Worm (Caenorhabditis elegans) whole organism, mixed stage, embryonic: Measurements from ENCODE around the gene mam-7.

Experiments
- bed-3 ChIP-seq: fragments of 200-800 bp; sonication (Bioruptor generic); optimal IDR thresholded peaks from 3 replicates; lab custom pipeline; 2018; ENCODE audit warnings: mild to moderate bottlenecking, missing genetic modification characterization, moderate library complexity, missing compliant biosample characterization
- blmp-1 ChIP-seq: fragments of 150-350 bp; optimal IDR thresholded peaks from 2 replicates; lab custom pipeline; 2014; ENCODE audit warnings: missing biosample characterization, missing genetic modification characterization
- ceh-39 ChIP-seq: fragments of 150-350 bp; optimal IDR thresholded peaks from 2 replicates; lab custom pipeline; 2014; ENCODE audit warnings: missing biosample characterization, missing genetic modification characterization
- ceh-43 ChIP-seq: fragments of 200-800 bp; sonication (Bioruptor generic); optimal IDR thresholded peaks from 2 replicates; lab custom pipeline; 2018; ENCODE audit warnings: mild to moderate bottlenecking, missing genetic modification characterization, moderate library complexity, missing compliant biosample characterization
- ceh-83 ChIP-seq: fragments of 200-800 bp; sonication (Bioruptor generic); optimal IDR thresholded peaks from 2 replicates; lab custom pipeline; 2018; ENCODE audit warnings: mild to moderate bottlenecking, missing genetic modification characterization, missing compliant biosample characterization
- cnd-1 ChIP-seq: fragments of 200-800 bp; sonication (Bioruptor generic); optimal IDR thresholded peaks from 2 replicates; lab custom pipeline; 2018; ENCODE audit warnings: mild to moderate bottlenecking, missing genetic modification characterization, missing compliant biosample characterization
- drap-1 ChIP-seq: fragments of 200-800 bp; sonication (Bioruptor generic); optimal IDR thresholded peaks from 3 replicates; lab custom pipeline; 2018; ENCODE audit warnings: mild to moderate bottlenecking, missing genetic modification characterization, missing compliant biosample characterization
- elt-1 ChIP-seq: sonication (generic microtip); optimal IDR thresholded peaks from 2 replicates; lab custom pipeline; 2017; ENCODE audit warnings: missing genetic modification characterization, mild to moderate bottlenecking, missing compliant biosample characterization, antibody characterized with exemption, moderate library complexity, borderline replicate concordance; ENCODE audit not compliant: insufficient read depth
- elt-3 ChIP-seq: fragments of 150-350 bp; optimal IDR thresholded peaks from 2 replicates; lab custom pipeline; 2014; ENCODE audit warnings: missing biosample characterization, missing genetic modification characterization
- ham-2 ChIP-seq: fragments of 200-800 bp; sonication (Bioruptor generic); optimal IDR thresholded peaks from 2 replicates; lab custom pipeline; 2018; ENCODE audit warnings: mild to moderate bottlenecking, missing genetic modification characterization, missing compliant biosample characterization
- hlh-1 ChIP-seq: fragments of 150-350 bp; optimal IDR thresholded peaks from 2 replicates; lab custom pipeline; 2014; ENCODE audit warnings: missing biosample characterization, missing genetic modification reagents, missing genetic modification characterization
- lin-13 ChIP-seq: fragments of 150-350 bp; optimal IDR thresholded peaks from 2 replicates; lab custom pipeline; 2014; ENCODE audit warnings: missing biosample characterization, missing genetic modification characterization
- lin-32 ChIP-seq: fragments of 200-800 bp; sonication (Bioruptor generic); optimal IDR thresholded peaks from 2 replicates; lab custom pipeline; 2018; ENCODE audit warnings: mild to moderate bottlenecking, missing genetic modification characterization, missing compliant biosample characterization
- lsy-2 ChIP-seq: fragments of 150-350 bp; optimal IDR thresholded peaks from 2 replicates; lab custom pipeline; 2014; ENCODE audit warnings: missing biosample characterization, missing genetic modification characterization
- mab-5 ChIP-seq: fragments of 150-350 bp; optimal IDR thresholded peaks from 2 replicates; lab custom pipeline; 2014; ENCODE audit warnings: missing biosample characterization, missing genetic modification characterization
- mep-1 ChIP-seq: fragments of 150-350 bp; optimal IDR thresholded peaks from 2 replicates; lab custom pipeline; 2017; ENCODE audit warnings: missing biosample characterization, missing genetic modification reagents, missing genetic modification characterization, inconsistent platforms
- mls-2 ChIP-seq: sonication (generic microtip); optimal IDR thresholded peaks from 2 replicates; lab custom pipeline; 2016; ENCODE audit warnings: mild to moderate bottlenecking, missing genetic modification characterization, moderate library complexity, missing compliant biosample characterization
- nhr-2 ChIP-seq: fragments of 150-350 bp; optimal IDR thresholded peaks from 2 replicates; lab custom pipeline; 2014; ENCODE audit warnings: missing biosample characterization, missing genetic modification characterization
- nhr-237 ChIP-seq: fragments of 150-350 bp; optimal IDR thresholded peaks from 2 replicates; lab custom pipeline; 2014; ENCODE audit warnings: missing biosample characterization, missing genetic modification characterization
- nhr-28 ChIP-seq: fragments of 150-350 bp; optimal IDR thresholded peaks from 2 replicates; lab custom pipeline; 2014; ENCODE audit warnings: missing biosample characterization, missing genetic modification characterization
- pha-4 ChIP-seq: fragments of 150-350 bp; optimal IDR thresholded peaks from 2 replicates; lab custom pipeline; 2018; ENCODE audit warnings: missing biosample characterization, missing genetic modification reagents, missing genetic modification characterization
- sem-2 ChIP-seq: fragments of 200-800 bp; sonication (Bioruptor generic); optimal IDR thresholded peaks from 2 replicates; lab custom pipeline; 2018; ENCODE audit warnings: mild to moderate bottlenecking, missing genetic modification characterization, missing compliant biosample characterization
- snpc-4 ChIP-seq: fragments of 150-350 bp; optimal IDR thresholded peaks from 2 replicates; lab custom pipeline; 2014; ENCODE audit warnings: missing biosample characterization, missing genetic modification characterization
- sptf-1 ChIP-seq: sonication (generic microtip); optimal IDR thresholded peaks from 2 replicates; lab custom pipeline; 2017; ENCODE audit warnings: mild to moderate bottlenecking, missing genetic modification characterization, moderate library complexity, missing compliant biosample characterization
- tbx-8 ChIP-seq: fragments of 200-800 bp; sonication (Bioruptor generic); optimal IDR thresholded peaks from 2 replicates; lab custom pipeline; 2018; ENCODE audit warnings: mild to moderate bottlenecking, missing genetic modification characterization, moderate library complexity, missing compliant biosample characterization
- unc-39 ChIP-seq: fragments of 150-350 bp; optimal IDR thresholded peaks from 2 replicates; lab custom pipeline; 2014; ENCODE audit warnings: missing biosample characterization, missing genetic modification characterization
- unc-62 ChIP-seq: fragments of 150-350 bp; optimal IDR thresholded peaks from 2 replicates; lab custom pipeline; 2014; ENCODE audit warnings: missing biosample characterization, missing genetic modification reagents, missing genetic modification characterization
- zip-8 ChIP-seq: fragments of 150-350 bp; optimal IDR thresholded peaks from 2 replicates; lab custom pipeline; 2014; ENCODE audit warnings: missing biosample characterization, missing genetic modification characterization
- ztf-11 ChIP-seq: fragments of 150-350 bp; optimal IDR thresholded peaks from 2 replicates; lab custom pipeline; 2014; ENCODE audit warnings: missing biosample characterization, missing genetic modification characterization

The mam-7 gene

DNA sequence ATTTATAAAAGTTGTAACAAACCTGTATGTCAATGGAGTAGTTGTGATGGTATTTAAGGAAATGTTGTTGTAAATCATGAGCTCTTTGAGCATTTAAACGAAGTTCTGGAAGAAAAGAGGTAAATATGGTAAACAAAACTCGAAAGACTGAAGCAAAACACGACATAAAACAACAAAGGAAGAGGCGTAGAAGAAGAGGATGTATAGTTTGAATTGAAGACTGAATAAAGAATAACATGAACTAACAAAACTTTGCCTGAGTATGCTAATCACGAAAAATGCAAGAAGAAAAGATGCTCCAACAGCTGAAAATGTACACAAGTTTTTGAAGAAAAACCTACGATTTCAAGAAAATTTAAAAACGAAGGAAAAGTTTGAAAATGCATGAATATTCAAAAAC is 21.9 kb upstream of the mam-7 start, which contains the start of gene ZK757.1:
Gene ZK757.1, minus strand, starts transcription at position 101 of the 400 bp plus-strand sequence.
- no peak for TF ChIP-seq drap-1 (GFP tag; lab: Kevin White, UChicago)
- TF ChIP-seq nhr-2 (tag; lab: Kevin White, UChicago), result no peak
- TF ChIP-seq unc-39 (tag; lab: Kevin White, UChicago), result no peak
- no peak for TF ChIP-seq lin-13 (tag; lab: Kevin White, UChicago)
- no peak for TF ChIP-seq nhr-237 (tag; lab: Kevin White, UChicago)
- no peak for TF ChIP-seq hlh-1
- TF ChIP-seq mep-1, result no peak
- TF ChIP-seq lsy-2 (tag; lab: Kevin White, UChicago), result no peak
- TF ChIP-seq ztf-11 (tag; lab: Kevin White, UChicago), result no peak
- TF ChIP-seq zip-8 (tag; lab: Kevin White, UChicago), result no peak
- no peak for TF ChIP-seq tbx-8 (GFP tag; lab: Kevin White, UChicago)
- TF ChIP-seq unc-62 (GFP tag; lab: Kevin White, UChicago), result no peak
- TF ChIP-seq cnd-1 (tag; lab: Kevin White, UChicago), result no peak
- no peak for TF ChIP-seq ceh-43
- TF ChIP-seq bed-3 (GFP tag; lab: Kevin White, UChicago), result no peak
- no peak for TF ChIP-seq snpc-4 (tag; lab: Kevin White, UChicago)
- TF ChIP-seq ceh-39 (tag; lab: Kevin White, UChicago), result no peak
- TF ChIP-seq elt-1, result no peak
- TF ChIP-seq elt-3 (tag; lab: Kevin White, UChicago), result no peak

DNA sequence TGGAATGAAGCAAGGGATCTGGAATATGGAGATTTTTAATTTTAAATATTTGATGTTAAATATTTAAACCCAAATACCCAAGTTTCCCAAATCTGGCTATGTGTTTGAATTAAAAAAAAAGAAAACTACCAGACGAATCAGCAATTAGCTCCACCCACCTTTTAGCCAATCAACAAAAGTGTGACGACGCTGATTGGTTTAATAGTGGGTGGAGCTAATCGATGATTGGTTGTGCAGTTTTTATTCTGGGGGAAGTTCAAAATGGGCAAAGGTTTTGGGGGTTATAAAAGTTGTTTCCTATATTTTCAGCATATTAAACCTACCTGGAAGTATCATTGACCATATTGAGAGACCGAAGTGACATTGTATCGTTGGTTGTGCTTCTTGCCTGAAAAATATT is 18.4 kb upstream of the mam-7 start:
- TF ChIP-seq lsy-2 (tag; lab: Kevin White, UChicago), result no peak
- no peak for TF ChIP-seq blmp-1 (tag; lab: Kevin White, UChicago)

DNA sequence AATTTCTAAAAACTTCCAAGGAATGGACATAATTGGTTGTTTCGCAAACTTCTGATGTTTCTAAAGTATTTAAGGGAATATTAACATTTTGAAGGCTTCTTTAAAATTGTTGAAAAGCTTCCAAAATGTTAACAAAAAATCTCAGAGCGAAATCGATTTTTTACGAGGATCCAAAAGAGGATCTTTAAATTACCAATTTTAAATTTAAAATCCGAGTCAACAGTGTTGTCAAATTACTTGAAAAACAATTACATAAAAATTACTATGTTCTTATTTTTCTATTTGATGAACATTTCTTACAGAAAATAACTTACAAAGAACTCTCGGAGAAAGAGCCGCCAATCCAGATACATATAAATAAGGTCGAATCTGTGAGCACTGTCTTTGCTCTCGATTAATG is 16.0 kb upstream of the mam-7 start, which contains the start of gene ZK757.10:
Gene ZK757.10, plus strand, starts transcription at position 301 of the 400 bp plus-strand sequence.
- TF ChIP-seq nhr-237 (tag; lab: Kevin White, UChicago) (no peak), mab-5 (tag; lab: Kevin White, UChicago) (no peak), mls-2 (no peak), zip-8 (tag; lab: Kevin White, UChicago) (no peak), tbx-8 (GFP tag; lab: Kevin White, UChicago) (no peak), hlh-1 (no peak), unc-62 (GFP tag; lab: Kevin White, UChicago) (no peak), sptf-1 (tag; lab: Kevin White, UChicago) (no peak), pha-4 (tag; lab: Kevin White, UChicago) (no peak), elt-3 (tag; lab: Kevin White, UChicago) (no peak), nhr-28 (tag; lab: Kevin White, UChicago) (no peak), drap-1 (GFP tag; lab: Kevin White, UChicago) (no peak), elt-1 (no peak), unc-39 (tag; lab: Kevin White, UChicago) (no peak), ceh-43 (no peak), ham-2 (GFP tag; lab: Kevin White, UChicago) (no peak), bed-3 (GFP tag; lab: Kevin White, UChicago) (no peak), lin-32 (no peak)
- TF ChIP-seq, all 35 proteins: peak for 0

DNA sequence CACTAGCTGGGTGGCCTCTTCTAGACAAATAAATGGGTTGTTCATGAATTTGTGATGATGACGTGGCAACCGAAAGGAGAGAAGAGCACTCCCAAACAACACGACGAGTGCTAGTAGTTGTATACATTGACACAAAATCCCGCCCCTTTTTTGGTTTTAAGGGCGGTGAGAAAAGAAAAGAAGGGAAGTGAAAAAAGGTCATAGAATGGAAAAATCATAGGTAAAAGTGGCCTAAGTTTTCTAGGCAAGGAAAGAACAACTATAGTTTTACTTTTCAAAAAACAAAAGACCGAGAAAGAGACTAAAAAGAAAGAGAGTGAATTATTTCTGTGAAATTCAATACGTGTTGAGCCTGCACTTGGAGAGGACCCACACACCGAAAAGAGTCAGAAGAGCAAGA is 14.1 kb upstream of the mam-7 start, which contains the start of gene ZK757.2:
Gene ZK757.2, minus strand, starts transcription at position 101 of the 400 bp plus-strand sequence.
- no peak for TF ChIP-seq lin-32
- no peak for TF ChIP-seq zip-8 (tag; lab: Kevin White, UChicago)
- no peak for TF ChIP-seq elt-1
- no peak for TF ChIP-seq ceh-39 (tag; lab: Kevin White, UChicago)
- TF ChIP-seq ceh-83 (GFP tag; lab: Kevin White, UChicago), result no peak

DNA sequence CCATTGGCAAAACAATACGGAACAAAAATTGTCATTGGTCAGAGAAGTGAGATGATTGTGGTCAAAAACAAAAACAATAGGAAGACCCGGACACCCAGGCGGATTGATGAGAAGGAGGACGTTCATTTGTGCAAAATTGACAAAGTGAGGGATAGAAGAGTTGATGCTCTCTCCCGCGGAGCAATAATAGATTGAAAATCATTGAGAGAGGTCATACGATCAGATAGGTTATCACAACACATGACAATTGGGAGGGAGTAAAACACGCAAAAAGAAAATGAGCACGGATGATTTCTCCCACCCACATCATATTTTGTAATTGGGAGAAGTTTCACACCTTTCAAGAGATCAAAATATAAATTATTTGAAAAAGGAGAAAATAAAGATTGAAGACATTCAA is 7.3 kb upstream of the mam-7 start:
- TF ChIP-seq tbx-8 (GFP tag; lab: Kevin White, UChicago) (no peak), elt-1 (no peak), hlh-1 (peak; percentile 30)

DNA sequence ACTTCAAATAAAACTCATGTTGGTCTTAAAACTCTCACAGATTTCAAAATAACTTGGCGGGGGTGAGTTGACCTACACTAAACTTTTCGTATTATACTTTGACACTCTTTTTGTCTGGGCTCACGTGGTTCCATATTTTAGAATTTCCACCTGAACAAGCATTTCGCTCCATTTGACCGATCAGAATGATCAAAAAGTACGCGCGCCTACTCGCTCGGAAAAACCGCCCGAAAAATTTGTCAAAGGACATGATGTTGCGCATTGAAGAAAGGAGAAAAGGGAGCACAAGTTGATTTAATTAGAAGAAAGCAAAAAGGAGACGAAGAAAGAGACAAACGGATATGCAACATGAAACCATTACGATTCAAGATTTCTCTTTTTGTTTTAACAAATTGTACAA is 6.6 kb upstream of the mam-7 start:
- TF ChIP-seq lsy-2 (tag; lab: Kevin White, UChicago) (no peak), sem-2 (GFP tag; lab: Kevin White, UChicago) (no peak), elt-3 (tag; lab: Kevin White, UChicago) (no peak), pha-4 (tag; lab: Kevin White, UChicago) (no peak), tbx-8 (GFP tag; lab: Kevin White, UChicago) (no peak)
